Fruit fly (Drosophila melanogaster) whole organism, wandering third instar larva: ENCODE results near the gene TTLL1B.

Source experiments
- CrebA ChIP-seq: fragments of 200-800 bp; sonication (Bioruptor generic); optimal IDR thresholded peaks from 2 replicates; lab custom pipeline; 2016; ENCODE audit warnings: missing biosample characterization, mild to moderate bottlenecking, missing genetic modification characterization, borderline replicate concordance
- Jra ChIP-seq: sonication (Bioruptor generic); optimal IDR thresholded peaks from 2 replicates; lab custom pipeline; 2016; ENCODE audit warnings: missing biosample characterization, missing genetic modification characterization
- OdsH ChIP-seq: fragments of 200-800 bp; sonication (Bioruptor generic); optimal IDR thresholded peaks from 2 replicates; lab custom pipeline; 2016; ENCODE audit warnings: missing biosample characterization, mild to moderate bottlenecking, missing genetic modification characterization
- dl ChIP-seq, 2 experiments: fragments of 175-275, 200-275 bp in 1 of 2; fragments of 200-275 bp in 1 of 2; sonication (Bioruptor generic); optimal IDR thresholded peaks; lab custom pipeline; 2018; ENCODE audit warnings: mild to moderate bottlenecking in 2 of 2, missing biosample characterization in 2 of 2, missing genetic modification characterization in 2 of 2, moderate library complexity in 2 of 2; ENCODE audit not compliant: partially characterized antibody in 2 of 2, insufficient read depth in 1 of 2
- lola ChIP-seq: fragments of >200 bp; optimal IDR thresholded peaks from 2 replicates; lab custom pipeline; 2017; ENCODE audit warnings: missing biosample characterization, missing genetic modification characterization
- psq ChIP-seq: fragments of 200-800 bp; sonication (Bioruptor generic); optimal IDR thresholded peaks from 3 replicates; lab custom pipeline; 2017; ENCODE audit warnings: missing biosample characterization, mild to moderate bottlenecking, missing genetic modification characterization, moderate library complexity
- tai ChIP-seq: sonication (Bioruptor generic); optimal IDR thresholded peaks from 2 replicates; lab custom pipeline; 2016; ENCODE audit warnings: missing biosample characterization, missing genetic modification characterization
- usp ChIP-seq: fragments of >200 bp; optimal IDR thresholded peaks from 2 replicates; lab custom pipeline; 2017; ENCODE audit warnings: missing biosample characterization, missing genetic modification characterization

- no peak for TF ChIP-seq tai (GFP tag; lab: Kevin White, UChicago)
- TF ChIP-seq psq (GFP tag; lab: Kevin White, UChicago): peak; percentile 21
- no peak for TF ChIP-seq lola (GFP tag; lab: Kevin White, UChicago)
- no peak for TF ChIP-seq CrebA
- no peak for TF ChIP-seq usp (GFP tag; lab: Kevin White, UChicago)
- TF ChIP-seq Jra (GFP tag; lab: Kevin White, UChicago): no peak
- TF ChIP-seq dl (GFP tag; optimal IDR thresholded peaks at IDR 0.05; lab: Kevin White, UChicago; ENCODE audit: insufficient read depth in 1 of 2, partially characterized antibody in 2 of 2): no peak
- TF ChIP-seq OdsH (GFP tag; lab: Kevin White, UChicago): no peak
Observed at dm6 chr3L:4607653-4608052, 40.4 kb upstream of the TTLL1B start.
